Worm (Caenorhabditis elegans): ENCODE results near the gene ins-7.

ins-7 gene

ce11 chrIV:9634848-9635247, 47.8 kb downstream of the ins-7 start, which contains the start of gene mca-1:
mca-1 (minus strand) TSS chrIV:9634948.
- no peak for TF ChIP-seq ceh-40 (GFP tag; IDR thresholded peaks at IDR 0.05)
- TF ChIP-seq lin-54 (GFP tag; optimal IDR thresholded peaks at IDR 0.05), result no peak
- TF ChIP-seq T07F8.4 (tag; optimal IDR thresholded peaks at IDR 0.05), result no peak
- TF ChIP-seq unc-130 (GFP tag; optimal IDR thresholded peaks at IDR 0.05), result no peak

- TF ChIP-seq F22D6.2 (tag; optimal IDR thresholded peaks at IDR 0.05), result no peak
- TF ChIP-seq unc-130 (GFP tag; optimal IDR thresholded peaks at IDR 0.05), result no peak
- no peak for TF ChIP-seq sptf-2 (GFP tag; optimal IDR thresholded peaks at IDR 0.05)
- TF ChIP-seq bed-2 (GFP tag; IDR thresholded peaks at IDR 0.05), result no peak
- TF ChIP-seq ccch-3 (GFP tag; optimal IDR thresholded peaks at IDR 0.05), result no peak
- TF ChIP-seq F37B4.10 (GFP tag; IDR thresholded peaks at IDR 0.05), result no peak
- TF ChIP-seq egl-18 (GFP tag; IDR thresholded peaks at IDR 0.05), result no peak
- TF ChIP-seq F23B12.7 (tag; optimal IDR thresholded peaks at IDR 0.05; ENCODE audit: insufficient read depth), result no peak
- no peak for TF ChIP-seq nhr-90 (tag; optimal IDR thresholded peaks at IDR 0.05)
- TF ChIP-seq mxl-1 (tag; optimal IDR thresholded peaks at IDR 0.05), result no peak
- TF ChIP-seq lsy-27 (tag; optimal IDR thresholded peaks at IDR 0.05; ENCODE audit: borderline replicate concordance, insufficient read depth), result no peak
- TF ChIP-seq lin-54 (GFP tag; optimal IDR thresholded peaks at IDR 0.05), result no peak
- TF ChIP-seq snpc-1.1 (tag; optimal IDR thresholded peaks at IDR 0.05; ENCODE audit: insufficient read depth), result no peak
- no peak for TF ChIP-seq F57A8.1 (GFP tag; optimal IDR thresholded peaks at IDR 0.05)
- TF ChIP-seq ceh-100 (GFP tag; IDR thresholded peaks at IDR 0.05), result no peak
- TF ChIP-seq lsl-1 (GFP tag; optimal IDR thresholded peaks at IDR 0.05), result no peak
- no peak for TF ChIP-seq mes-4 (tag; optimal IDR thresholded peaks at IDR 0.05)
- TF ChIP-seq hmg-1.2 (GFP tag; IDR thresholded peaks at IDR 0.05), result no peak
- no peak for TF ChIP-seq ZK185.1 (tag; optimal IDR thresholded peaks at IDR 0.05; ENCODE audit: poor library complexity, severe bottlenecking)
Measured at ce11 chrIV:9633889-9634288, 48.8 kb downstream of the ins-7 start.

DNA sequence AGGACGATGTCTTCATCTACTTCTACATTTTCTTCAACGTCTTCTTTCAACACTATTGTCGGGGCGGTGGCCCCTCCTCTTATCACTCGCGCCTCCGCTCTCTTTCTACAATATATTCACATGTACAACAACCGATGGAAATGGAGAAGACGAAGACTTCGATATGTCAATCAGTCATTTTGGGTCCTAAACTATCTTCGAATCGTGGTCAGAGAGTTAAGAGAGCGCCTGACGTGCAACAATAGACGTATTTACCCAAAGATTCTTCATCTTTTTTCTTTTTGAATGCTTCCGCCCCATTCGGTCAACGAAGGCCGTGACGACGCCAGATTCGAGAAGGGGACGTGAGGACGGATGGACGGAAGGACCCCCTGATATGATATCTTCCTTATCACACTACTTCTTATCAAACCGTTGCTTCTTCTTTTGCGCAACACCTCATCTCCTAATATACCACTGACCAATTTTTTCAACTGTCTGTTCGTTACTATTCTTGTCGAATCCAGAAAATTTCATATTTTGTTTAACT, 49.6 kb downstream of the ins-7 start:
- no peak for TF ChIP-seq nhr-120 (GFP tag; IDR thresholded peaks at IDR 0.05)
- no peak for TF ChIP-seq snpc-3.4 (tag; optimal IDR thresholded peaks at IDR 0.05)
- TF ChIP-seq B0336.3 (GFP tag; IDR thresholded peaks at IDR 0.05), result no peak
- TF ChIP-seq chd-7 (tag; optimal IDR thresholded peaks at IDR 0.05), result no peak
- no peak for TF ChIP-seq Y95B8A.8 (GFP tag; IDR thresholded peaks at IDR 0.05)
- TF ChIP-seq tbp1 (GFP tag; optimal IDR thresholded peaks at IDR 0.05), result no peak
- TF ChIP-seq tbx-9 (tag; optimal IDR thresholded peaks at IDR 0.05; ENCODE audit: borderline replicate concordance), result no peak
- TF ChIP-seq B0035.1 (tag; optimal IDR thresholded peaks at IDR 0.05), result no peak
- TF ChIP-seq atf-7 (tag; optimal IDR thresholded peaks at IDR 0.05), result no peak
- no peak for TF ChIP-seq B0261.1 (tag; optimal IDR thresholded peaks at IDR 0.05)
- TF ChIP-seq sea-2 (GFP tag; IDR thresholded peaks at IDR 0.05), result no peak
- TF ChIP-seq attf-3 (GFP tag; conservative IDR thresholded peaks at IDR 0.05), result no peak
- no peak for TF ChIP-seq dpl-1 (GFP tag; optimal IDR thresholded peaks at IDR 0.05)
- TF ChIP-seq attf-5 (GFP tag; optimal IDR thresholded peaks at IDR 0.05), result no peak
- TF ChIP-seq unc-130 (GFP tag; optimal IDR thresholded peaks at IDR 0.05), result no peak
- no peak for TF ChIP-seq somi-1 (GFP tag; optimal IDR thresholded peaks at IDR 0.05)
- no peak for TF ChIP-seq pha-4 (tag; optimal IDR thresholded peaks at IDR 0.05)
- no peak for TF ChIP-seq lin-54 (GFP tag; optimal IDR thresholded peaks at IDR 0.05)
- no peak for TF ChIP-seq F39B2.1 (GFP tag; IDR thresholded peaks at IDR 0.05)
- no peak for TF ChIP-seq Y53F4B.3 (GFP tag; IDR thresholded peaks at IDR 0.05)

All from whole organism, young adult.